Fruit fly (Drosophila melanogaster): Measurements from ENCODE around the gene CG32037.

dm6 chr3L:9469079-9469478 lies 22.9 kb downstream of the CG32037 start:
- TF ChIP-seq Myc (optimal IDR thresholded peaks at IDR 0.05) (no peak), Sin3A (optimal IDR thresholded peaks at IDR 0.05) (no peak), h (optimal IDR thresholded peaks at IDR 0.05) (no peak), psq (optimal IDR thresholded peaks at IDR 0.05) (no peak), ttk (optimal IDR thresholded peaks at IDR 0.05) (no peak), insv (optimal IDR thresholded peaks at IDR 0.05) (no peak)
